Fruit fly (Drosophila melanogaster) whole organism, prepupa: ENCODE results near the gene CG5877.

Experiments used
- Blimp-1 ChIP-seq: fragments of 200-800 bp; sonication (Bioruptor generic); optimal IDR thresholded peaks from 3 replicates; lab custom pipeline; 2017; ENCODE audit warnings: missing biosample characterization, missing genetic modification characterization, mild to moderate bottlenecking, moderate library complexity, missing genetic modification reagents
- CG10631 ChIP-seq: fragments of 200-800 bp; sonication (Bioruptor generic); optimal IDR thresholded peaks from 2 replicates; lab custom pipeline; 2016; ENCODE audit warnings: missing biosample characterization, missing genetic modification characterization
- CG10669 ChIP-seq: fragments of 200-800 bp; sonication (Bioruptor generic); optimal IDR thresholded peaks from 3 replicates; lab custom pipeline; 2018; ENCODE audit warnings: missing biosample characterization, mild to moderate bottlenecking, missing genetic modification characterization, moderate library complexity
- CG1621 ChIP-seq: fragments of 200-800 bp; sonication (Bioruptor generic); optimal IDR thresholded peaks from 3 replicates; lab custom pipeline; 2018; ENCODE audit warnings: missing biosample characterization, mild to moderate bottlenecking, missing genetic modification characterization
- CG16779 ChIP-seq: fragments of 200-800 bp; sonication (Bioruptor generic); optimal IDR thresholded peaks from 3 replicates; lab custom pipeline; 2017; ENCODE audit warnings: missing biosample characterization, mild to moderate bottlenecking, missing genetic modification characterization
- CG3032 ChIP-seq: fragments of 200-800 bp; optimal IDR thresholded peaks from 2 replicates; lab custom pipeline; 2019; ENCODE audit warnings: missing biosample characterization, mild to moderate bottlenecking, missing genetic modification characterization, moderate library complexity
- CG31627 ChIP-seq: fragments of 200-800 bp; sonication (Bioruptor generic); optimal IDR thresholded peaks from 3 replicates; lab custom pipeline; 2016; ENCODE audit warnings: missing biosample characterization, missing genetic modification characterization
- CG32006 ChIP-seq: fragments of 200-800 bp; sonication (Bioruptor generic); optimal IDR thresholded peaks from 3 replicates; lab custom pipeline; 2017; ENCODE audit warnings: missing biosample characterization, mild to moderate bottlenecking, missing genetic modification characterization
- CG34406 ChIP-seq: fragments of 200-800 bp; sonication (Bioruptor generic); optimal IDR thresholded peaks from 3 replicates; lab custom pipeline; 2016; ENCODE audit warnings: missing biosample characterization, missing genetic modification characterization
- CG3919 ChIP-seq: fragments of 200-800 bp; sonication (Bioruptor generic); optimal IDR thresholded peaks from 3 replicates; lab custom pipeline; 2016; ENCODE audit warnings: missing biosample characterization, missing genetic modification characterization
- CG6163 ChIP-seq: fragments of 200-800 bp; sonication (Bioruptor generic); IDR thresholded peaks from 3 replicates; pipeline ENCODE4 v1.3.6; 2022; ENCODE audit warnings: missing biosample characterization, missing genetic modification characterization
- CG6854 ChIP-seq: fragments of 200-800 bp; sonication (Bioruptor generic); optimal IDR thresholded peaks from 2 replicates; lab custom pipeline; 2017; ENCODE audit warnings: missing biosample characterization, mild to moderate bottlenecking, missing genetic modification characterization
- CG7368 ChIP-seq: fragments of 200-800 bp; sonication (Bioruptor generic); optimal IDR thresholded peaks from 3 replicates; lab custom pipeline; 2016; ENCODE audit warnings: missing biosample characterization, missing genetic modification characterization
- CG8119 ChIP-seq: fragments of 200-800 bp; sonication (Bioruptor generic); IDR thresholded peaks from 3 replicates; pipeline ENCODE4 v1.3.6; 2022; ENCODE audit warnings: missing biosample characterization, missing genetic modification characterization
- CG8319 ChIP-seq: fragments of 200-800 bp; sonication (Bioruptor generic); optimal IDR thresholded peaks from 3 replicates; lab custom pipeline; 2016; ENCODE audit warnings: missing biosample characterization, missing genetic modification characterization
- CG8632 ChIP-seq: fragments of 200-800 bp; sonication (Bioruptor generic); optimal IDR thresholded peaks from 3 replicates; lab custom pipeline; 2016; ENCODE audit warnings: missing biosample characterization, missing genetic modification characterization
- Eip93F ChIP-seq: fragments of 200-800 bp; sonication (Bioruptor generic); optimal IDR thresholded peaks from 2 replicates; lab custom pipeline; 2016; ENCODE audit warnings: missing biosample characterization, mild to moderate bottlenecking, missing genetic modification characterization
- Ets21C ChIP-seq: fragments of 200-800 bp; sonication (Bioruptor generic); optimal IDR thresholded peaks from 3 replicates; lab custom pipeline; 2016; ENCODE audit warnings: missing biosample characterization, missing genetic modification characterization
- Ets96B ChIP-seq: fragments of 200-800 bp; optimal IDR thresholded peaks from 2 replicates; lab custom pipeline; 2019; ENCODE audit warnings: missing biosample characterization, mild to moderate bottlenecking, missing genetic modification characterization, moderate library complexity
- Hr38 ChIP-seq: sonication (Bioruptor generic); optimal IDR thresholded peaks from 2 replicates; lab custom pipeline; 2016; ENCODE audit warnings: missing biosample characterization, missing genetic modification characterization
- Hr39 ChIP-seq: fragments of 200-800 bp; sonication (Bioruptor generic); optimal IDR thresholded peaks from 2 replicates; lab custom pipeline; 2016; ENCODE audit warnings: missing biosample characterization, missing genetic modification characterization
- Hr4 ChIP-seq: fragments of 200-800 bp; sonication (Bioruptor generic); optimal IDR thresholded peaks from 3 replicates; lab custom pipeline; 2016; ENCODE audit warnings: missing biosample characterization, missing genetic modification characterization
- Met ChIP-seq: fragments of 200-800 bp; sonication (Bioruptor generic); optimal IDR thresholded peaks from 3 replicates; lab custom pipeline; 2016; ENCODE audit warnings: missing biosample characterization, missing genetic modification characterization
- OdsH ChIP-seq: fragments of 200-800 bp; sonication (Bioruptor generic); optimal IDR thresholded peaks from 3 replicates; lab custom pipeline; 2016; ENCODE audit warnings: missing biosample characterization, missing genetic modification characterization
- Smox ChIP-seq: fragments of 200-800 bp; sonication (Bioruptor generic); optimal IDR thresholded peaks from 3 replicates; lab custom pipeline; 2016; ENCODE audit warnings: missing biosample characterization, missing genetic modification characterization
- Sox102F ChIP-seq: fragments of 200-800 bp; sonication (Bioruptor generic); optimal IDR thresholded peaks from 2 replicates; lab custom pipeline; 2016; ENCODE audit warnings: missing biosample characterization, mild to moderate bottlenecking, missing genetic modification characterization
- Sox14 ChIP-seq: fragments of 200-800 bp; sonication (Bioruptor generic); optimal IDR thresholded peaks from 3 replicates; lab custom pipeline; 2016; ENCODE audit warnings: missing biosample characterization, missing genetic modification characterization
- Sox15 ChIP-seq: fragments of 200-800 bp; sonication (Bioruptor generic); optimal IDR thresholded peaks from 3 replicates; lab custom pipeline; 2016; ENCODE audit warnings: missing biosample characterization, missing genetic modification characterization
- achi ChIP-seq: fragments of 200-800 bp; sonication (Bioruptor generic); optimal IDR thresholded peaks from 3 replicates; lab custom pipeline; 2016; ENCODE audit warnings: missing biosample characterization, missing genetic modification characterization
- acj6 ChIP-seq: fragments of 200-800 bp; sonication (Bioruptor generic); optimal IDR thresholded peaks from 3 replicates; lab custom pipeline; 2016; ENCODE audit warnings: missing biosample characterization, missing genetic modification characterization
- dac ChIP-seq: fragments of 200-800 bp; sonication (Bioruptor generic); optimal IDR thresholded peaks from 2 replicates; lab custom pipeline; 2017; ENCODE audit warnings: missing biosample characterization, mild to moderate bottlenecking, missing genetic modification characterization
- dsx ChIP-seq: fragments of 200-800 bp; optimal IDR thresholded peaks from 3 replicates; lab custom pipeline; 2019; ENCODE audit warnings: missing biosample characterization, mild to moderate bottlenecking, missing genetic modification characterization, moderate library complexity; ENCODE audit not compliant: poor library complexity, severe bottlenecking
- eg ChIP-seq: fragments of 200-800 bp; sonication (Bioruptor generic); IDR thresholded peaks from 3 replicates; pipeline ENCODE4 v1.3.6; 2022; ENCODE audit warnings: missing biosample characterization, missing genetic modification characterization
- esn ChIP-seq: fragments of 200-800 bp; sonication (Bioruptor generic); optimal IDR thresholded peaks from 2 replicates; lab custom pipeline; 2016; ENCODE audit warnings: missing biosample characterization, mild to moderate bottlenecking, missing genetic modification characterization, moderate library complexity
- fkh ChIP-seq: fragments of 200-800 bp; sonication (Bioruptor generic); optimal IDR thresholded peaks from 3 replicates; lab custom pipeline; 2017; ENCODE audit warnings: missing biosample characterization, mild to moderate bottlenecking, missing genetic modification characterization, moderate library complexity
- lz ChIP-seq: fragments of 200-800 bp; sonication (Bioruptor generic); optimal IDR thresholded peaks from 3 replicates; lab custom pipeline; 2016; ENCODE audit warnings: missing biosample characterization, missing genetic modification characterization
- net ChIP-seq: fragments of 200-800 bp; sonication (Bioruptor generic); optimal IDR thresholded peaks from 3 replicates; lab custom pipeline; 2016; ENCODE audit warnings: missing biosample characterization, missing genetic modification characterization
- pdm3 ChIP-seq: fragments of 200-800 bp; sonication (Bioruptor generic); optimal IDR thresholded peaks from 3 replicates; lab custom pipeline; 2016; ENCODE audit warnings: missing biosample characterization, missing genetic modification characterization
- salr ChIP-seq, 2 experiments: fragments of 200-800 bp; sonication (Bioruptor generic); optimal IDR thresholded peaks; 3 replicates each; lab custom pipeline; 2016 to 2018; ENCODE audit warnings: missing biosample characterization in 2 of 2, missing genetic modification characterization in 2 of 2, mild to moderate bottlenecking in 1 of 2
- ss ChIP-seq, 2 experiments: fragments of 200-800 bp; sonication (Bioruptor generic); optimal IDR thresholded peaks; 2 replicates in 1 of 2; 3 replicates in 1 of 2; lab custom pipeline; 2017 to 2018; ENCODE audit warnings: mild to moderate bottlenecking in 2 of 2, missing biosample characterization in 2 of 2, missing genetic modification characterization in 2 of 2, moderate library complexity in 1 of 2
- svp ChIP-seq: fragments of 200-800 bp; sonication (Bioruptor generic); peaks from one replicate; lab custom pipeline; 2016; ENCODE audit warnings: missing biosample characterization, missing genetic modification characterization
- vri ChIP-seq: fragments of 200-800 bp; sonication (Bioruptor generic); optimal IDR thresholded peaks from 3 replicates; lab custom pipeline; 2016; ENCODE audit warnings: missing biosample characterization, mild to moderate bottlenecking, missing genetic modification characterization

CG5877 gene

dm6 chrX:15292794-15293193 lies at the start of gene CG5877:
CG5877 (plus strand) TSS chrX:15293031.
- TF ChIP-seq Met (no peak), CG1621 (tag; lab: Kevin White, UChicago) (no peak), CG7368 (GFP tag; lab: Kevin White, UChicago) (no peak), dsx (GFP tag; lab: Kevin White, UChicago) (no peak), CG3919 (GFP tag; lab: Kevin White, UChicago) (no peak), CG8319 (GFP tag; lab: Kevin White, UChicago) (no peak), CG8632 (GFP tag; lab: Kevin White, UChicago) (no peak), lz (GFP tag; lab: Kevin White, UChicago) (no peak)

dm6 chrX:15244813-15245212 lies 48.0 kb upstream of the CG5877 start, which contains the start of gene PPYR1:
PPYR1 (minus strand) TSS chrX:15244913.
- TF ChIP-seq CG8632 (GFP tag; lab: Kevin White, UChicago) (no peak), acj6 (GFP tag; lab: Kevin White, UChicago) (no peak), CG6854 (no peak), Hr38 (GFP tag; lab: Kevin White, UChicago) (no peak), Sox102F (GFP tag; lab: Kevin White, UChicago) (no peak), lz (GFP tag; lab: Kevin White, UChicago) (no peak), fkh (no peak), Ets96B (tag; lab: Kevin White, UChicago) (no peak), Sox14 (GFP tag; lab: Kevin White, UChicago) (no peak), OdsH (GFP tag; lab: Kevin White, UChicago) (no peak), Hr4 (no peak), pdm3 (GFP tag; lab: Kevin White, UChicago) (no peak)

- TF ChIP-seq Eip93F (GFP tag; lab: Kevin White, UChicago) = no peak
- TF ChIP-seq CG16779 (tag; lab: Kevin White, UChicago) = no peak
- TF ChIP-seq Blimp-1 = no peak
- no peak for TF ChIP-seq CG31627
- no peak for TF ChIP-seq CG34406
- TF ChIP-seq, all 60 proteins: peak for 0
These were observed 33.5 kb upstream of the CG5877 start for dm6 chrX:15259295-15259694.

- TF ChIP-seq vri (GFP tag; lab: Kevin White, UChicago) (no peak), CG10631 (GFP tag; lab: Kevin White, UChicago) (no peak)
- TF ChIP-seq, all 60 proteins: peak for 0
These were observed 20.5 kb upstream of the CG5877 start, which contains the start of gene CG9106 for dm6 chrX:15272305-15272704. CG9106 (minus strand) TSS chrX:15272405.

- TF ChIP-seq CG16779 (tag; lab: Kevin White, UChicago) (no peak), Blimp-1 (no peak), salr (GFP tag; optimal IDR thresholded peaks at IDR 0.05; lab: Kevin White, UChicago) (no peak), net (GFP tag; lab: Kevin White, UChicago) (peak; percentile 20), esn (GFP tag; lab: Kevin White, UChicago) (peak; percentile 16), CG32006 (peak; percentile 42), ss (GFP tag; optimal IDR thresholded peaks at IDR 0.05; lab: Kevin White, UChicago) (no peak), Ets21C (GFP tag; lab: Kevin White, UChicago) (no peak), CG8119 (GFP tag; lab: Robert Waterston, UW) (no peak; the same call in 2 of the 3 replicates), Met (no peak), CG34406 (peak; percentile 35), CG3032 (tag; lab: Kevin White, UChicago) (peak; percentile 28), Sox15 (GFP tag; lab: Kevin White, UChicago) (no peak), Hr39 (GFP tag; lab: Kevin White, UChicago) (no peak), svp (GFP tag; lab: Kevin White, UChicago) (no peak), CG6163 (GFP tag; lab: Robert Waterston, UW) (0 out of 3 replicates have a peak, but pooled peaks have one; percentile 7), Smox (GFP tag; lab: Kevin White, UChicago) (peak; percentile 9), Ets96B (tag; lab: Kevin White, UChicago) (no peak), Eip93F (GFP tag; lab: Kevin White, UChicago) (no peak), CG10669 (no peak), achi (GFP tag; lab: Kevin White, UChicago) (peak; percentile 3), dac (GFP tag; lab: Kevin White, UChicago) (no peak), eg (GFP tag; lab: Robert Waterston, UW) (peak; percentile 19)
These were observed 4.4 kb downstream of the CG5877 start, which contains the start of gene gce for dm6 chrX:15296969-15297816. gce (plus strand) TSS chrX:15297766.
